Fruit fly (Drosophila melanogaster): ENCODE measurements around the gene Cyp4s3.

- TF ChIP-seq ttk (optimal IDR thresholded peaks at IDR 0.05) (no peak), psq (optimal IDR thresholded peaks at IDR 0.05) (no peak)
Measured at dm6 chrX:15085777-15086510, 30.4 kb downstream of the Cyp4s3 start, which contains the start of the genes CG15027 and Dbct.

All from Kc167 (cell line).